Worm (Caenorhabditis elegans): ENCODE results near the gene sre-16.

ce11 chrIV:12259161-12259870 lies 23.4 kb upstream of the sre-16 start, which contains the start of gene Y39C12A.9:
- TF ChIP-seq snpc-4 (tag; optimal IDR thresholded peaks at IDR 0.05) (no peak), hlh-1 (tag; optimal IDR thresholded peaks at IDR 0.05) (no peak), lin-32 (GFP tag; optimal IDR thresholded peaks at IDR 0.05) (no peak), ztf-11 (tag; optimal IDR thresholded peaks at IDR 0.05) (no peak), pha-4 (tag; optimal IDR thresholded peaks at IDR 0.05) (no peak), nhr-12 (tag; optimal IDR thresholded peaks at IDR 0.05) (no peak), mab-5 (tag; optimal IDR thresholded peaks at IDR 0.05) (no peak), lin-13 (tag; optimal IDR thresholded peaks at IDR 0.05) (no peak), elt-1 (tag; optimal IDR thresholded peaks at IDR 0.05; ENCODE audit: borderline replicate concordance, insufficient read depth) (no peak), lsy-2 (tag; optimal IDR thresholded peaks at IDR 0.05) (no peak), ceh-39 (tag; optimal IDR thresholded peaks at IDR 0.05) (no peak), M03D4.4 (tag; optimal IDR thresholded peaks at IDR 0.05) (no peak), nhr-2 (tag; optimal IDR thresholded peaks at IDR 0.05) (no peak), unc-39 (tag; optimal IDR thresholded peaks at IDR 0.05) (no peak)

All from whole organism, mixed stage, embryonic.